Fruit fly (Drosophila melanogaster) whole organism, adult: ENCODE data around the gene HGTX.

Experiments used
- CG11617 ChIP-seq: fragments of 200-800 bp; sonication (Bioruptor generic); optimal IDR thresholded peaks from 2 replicates; lab custom pipeline; 2017; ENCODE audit warnings: mild to moderate bottlenecking, missing biosample characterization, missing genetic modification reagents, missing genetic modification characterization
- CG12768 ChIP-seq: fragments of 200-800 bp; sonication (Bioruptor generic); optimal IDR thresholded peaks from 2 replicates; lab custom pipeline; 2017; ENCODE audit warnings: missing biosample characterization, missing genetic modification characterization, mild to moderate bottlenecking, moderate library complexity, missing genetic modification reagents
- CG33017 ChIP-seq: fragments of 200-800 bp; sonication (Bioruptor generic); optimal IDR thresholded peaks from 2 replicates; lab custom pipeline; 2018; ENCODE audit warnings: missing biosample characterization, mild to moderate bottlenecking, missing genetic modification characterization, moderate library complexity
- CG5204 ChIP-seq: fragments of 200-800 bp; sonication (Bioruptor generic); optimal IDR thresholded peaks from 2 replicates; lab custom pipeline; 2016; ENCODE audit warnings: missing biosample characterization, missing genetic modification characterization
- CG7045 ChIP-seq: fragments of 200-800 bp; sonication (Bioruptor generic); optimal IDR thresholded peaks from 2 replicates; lab custom pipeline; 2017; ENCODE audit warnings: missing biosample characterization, mild to moderate bottlenecking, missing genetic modification characterization
- CG7101 ChIP-seq: fragments of 200-800 bp; sonication (Bioruptor generic); optimal IDR thresholded peaks from 2 replicates; lab custom pipeline; 2018; ENCODE audit warnings: missing biosample characterization, mild to moderate bottlenecking, missing genetic modification characterization, moderate library complexity
- Clk ChIP-seq: fragments of 200-800 bp; sonication (Bioruptor generic); optimal IDR thresholded peaks from 2 replicates; lab custom pipeline; 2017; ENCODE audit warnings: missing biosample characterization, missing genetic modification characterization
- Crg-1 ChIP-seq: fragments of 200-800 bp; sonication (Bioruptor generic); optimal IDR thresholded peaks from 2 replicates; lab custom pipeline; 2016; ENCODE audit warnings: missing biosample characterization, missing genetic modification characterization
- bab1 ChIP-seq: fragments of 200-800 bp; sonication (Bioruptor generic); optimal IDR thresholded peaks from 3 replicates; lab custom pipeline; 2019; ENCODE audit warnings: missing biosample characterization, mild to moderate bottlenecking, missing genetic modification characterization, moderate library complexity
- cic ChIP-seq: fragments of 200-800 bp; sonication (Bioruptor generic); optimal IDR thresholded peaks from 2 replicates; lab custom pipeline; 2017; ENCODE audit warnings: missing biosample characterization, mild to moderate bottlenecking, missing genetic modification characterization, moderate library complexity
- cnc ChIP-seq, 2 experiments: fragments of >200 bp; optimal IDR thresholded peaks; 2 replicates each; lab custom pipeline; 2017
- kay ChIP-seq: fragments of 200-800 bp; sonication (Bioruptor generic); peaks from one replicate; lab custom pipeline; 2016; ENCODE audit warnings: missing biosample characterization, missing genetic modification characterization, borderline replicate concordance
- pad ChIP-seq: fragments of 200-800 bp; sonication (Bioruptor generic); optimal IDR thresholded peaks from 3 replicates; lab custom pipeline; 2017; ENCODE audit warnings: missing biosample characterization, missing genetic modification characterization, mild to moderate bottlenecking, moderate library complexity, missing genetic modification reagents
- toe ChIP-seq: fragments of 200-800 bp; sonication (Bioruptor generic); optimal IDR thresholded peaks from 2 replicates; lab custom pipeline; 2016; ENCODE audit warnings: missing biosample characterization, missing genetic modification characterization

DNA sequence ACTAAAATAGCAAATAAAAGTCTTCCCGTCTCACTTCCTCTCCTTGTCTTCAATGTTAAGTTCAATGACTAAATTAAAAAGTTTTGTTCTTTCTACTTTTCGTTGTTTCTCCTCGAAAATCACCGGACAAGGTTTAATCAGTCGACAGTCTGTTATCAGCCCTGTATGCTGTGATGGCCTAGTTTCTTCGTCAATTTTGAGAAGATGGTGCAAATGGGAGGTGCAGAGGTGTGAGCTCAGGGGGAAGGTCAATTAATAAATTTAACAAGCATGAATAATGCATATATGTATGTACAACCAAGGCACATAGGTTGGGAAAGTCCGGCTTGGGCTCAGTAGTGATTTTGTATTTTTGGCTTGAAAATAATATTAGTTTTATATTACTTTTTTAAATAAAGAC, 41.3 kb downstream of the HGTX start:
- TF ChIP-seq toe (GFP tag; lab: Kevin White, UChicago) (no peak), Clk (GFP tag; lab: Kevin White, UChicago) (no peak), pad (GFP tag; lab: Kevin White, UChicago) (no peak), CG7045 (GFP tag; lab: Kevin White, UChicago) (no peak), Crg-1 (no peak), CG12768 (GFP tag; lab: Kevin White, UChicago) (no peak), CG11617 (no peak), bab1 (no peak), kay (GFP tag; lab: Kevin White, UChicago) (no peak), CG7101 (tag; lab: Kevin White, UChicago) (no peak), CG5204 (GFP tag; lab: Kevin White, UChicago) (no peak), cnc (optimal IDR thresholded peaks at IDR 0.05; lab: Kevin White, UChicago) (no peak), cic (GFP tag; lab: Kevin White, UChicago) (no peak), CG33017 (tag; lab: Kevin White, UChicago) (no peak)
